Fruit fly (Drosophila melanogaster): ENCODE measurements around the gene CG42831.

The CG42831 gene

DNA sequence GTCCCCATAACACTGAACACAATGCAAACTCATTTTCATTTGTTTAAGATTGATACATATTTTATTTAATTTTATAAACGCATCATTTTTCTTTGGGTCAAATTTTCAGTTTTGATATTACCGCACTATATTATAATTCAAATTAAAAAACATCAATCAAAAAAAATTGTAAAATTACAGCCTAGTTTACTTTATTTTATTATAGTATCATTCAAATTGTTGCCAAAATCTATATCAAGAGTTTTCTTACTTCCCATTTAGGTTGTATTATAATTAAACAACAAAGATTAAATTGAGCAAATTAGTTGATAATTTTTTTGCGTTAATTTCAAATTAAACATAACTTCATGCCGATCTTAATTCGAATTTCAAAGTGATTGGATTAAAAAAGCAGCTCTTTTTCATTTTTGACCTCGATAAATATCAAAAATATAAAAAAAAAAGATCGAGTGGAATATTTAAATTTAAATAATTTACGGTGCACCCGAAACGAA lies 37.3 kb downstream of the CG42831 start (continued):
- TF ChIP-seq dsx (GFP tag; optimal IDR thresholded peaks at IDR 0.05; ENCODE audit: poor library complexity, severe bottlenecking) = peak; percentile 24
- no peak for TF ChIP-seq eg (GFP tag; IDR thresholded peaks at IDR 0.05)
- TF ChIP-seq CG11294 (GFP tag; IDR thresholded peaks at IDR 0.05) = no peak
- peak in 1 of 2 experiments; percentile 59 for TF ChIP-seq ss (GFP tag; optimal IDR thresholded peaks at IDR 0.05)
- TF ChIP-seq CG34406 (GFP tag; optimal IDR thresholded peaks at IDR 0.05) = peak; percentile 88
- no peak for TF ChIP-seq Eip93F (GFP tag; optimal IDR thresholded peaks at IDR 0.05)
- peak; percentile 52 for TF ChIP-seq CG6792 (GFP tag; optimal IDR thresholded peaks at IDR 0.05)
- no peak; the same call in 1 of the 3 replicates for TF ChIP-seq CG6163 (GFP tag; IDR thresholded peaks at IDR 0.05)
- TF ChIP-seq CG8632 (GFP tag; optimal IDR thresholded peaks at IDR 0.05) = peak; percentile 79
- TF ChIP-seq CG1621 (tag; optimal IDR thresholded peaks at IDR 0.05) = no peak
- TF ChIP-seq Ets96B (tag; optimal IDR thresholded peaks at IDR 0.05) = peak; percentile 80
- peak; percentile 88 for TF ChIP-seq svp (GFP tag)
- peak; percentile 72 for TF ChIP-seq CG10669 (GFP tag; optimal IDR thresholded peaks at IDR 0.05)
- TF ChIP-seq fd85E (GFP tag; optimal IDR thresholded peaks at IDR 0.05) = no peak
- no peak for TF ChIP-seq Lpt (GFP tag; optimal IDR thresholded peaks at IDR 0.05)
- TF ChIP-seq Hr4 (GFP tag; optimal IDR thresholded peaks at IDR 0.05) = peak; percentile 72
- peak; percentile 42 for TF ChIP-seq Ets21C (GFP tag; optimal IDR thresholded peaks at IDR 0.05)
- TF ChIP-seq CG3919 (GFP tag; optimal IDR thresholded peaks at IDR 0.05) = peak; percentile 72
- peak; percentile 87 for TF ChIP-seq CG32006 (GFP tag; optimal IDR thresholded peaks at IDR 0.05)

dm6 chr3L:10852347-10853130 lies 37.9 kb downstream of the CG42831 start:
- TF ChIP-seq CG6854 (GFP tag; optimal IDR thresholded peaks at IDR 0.05) = peak; percentile 97
- peak; percentile 99 for TF ChIP-seq CG6808 (GFP tag; optimal IDR thresholded peaks at IDR 0.05)
- TF ChIP-seq Smox (GFP tag; optimal IDR thresholded peaks at IDR 0.05) = peak; percentile 65
- peak; percentile 86 for TF ChIP-seq dac (GFP tag; optimal IDR thresholded peaks at IDR 0.05)
- peak; percentile 36 for TF ChIP-seq cyc (GFP tag; optimal IDR thresholded peaks at IDR 0.05)
- peak; percentile 43 for TF ChIP-seq CG4318 (GFP tag; optimal IDR thresholded peaks at IDR 0.05)
- peak; percentile 84 for TF ChIP-seq Gug (GFP tag; IDR thresholded peaks at IDR 0.05)
- TF ChIP-seq CG8632 (GFP tag; optimal IDR thresholded peaks at IDR 0.05) = peak; percentile 77
- TF ChIP-seq Hr38 (GFP tag; optimal IDR thresholded peaks at IDR 0.05) = no peak
- peak; percentile 85 for TF ChIP-seq Sox102F (GFP tag; optimal IDR thresholded peaks at IDR 0.05)
- peak; percentile 93 for TF ChIP-seq Eip78C (GFP tag)
- TF ChIP-seq Sox15 (GFP tag; optimal IDR thresholded peaks at IDR 0.05) = no peak
- TF ChIP-seq CG16779 (tag; optimal IDR thresholded peaks at IDR 0.05) = peak; percentile 98
- peak; percentile 77 for TF ChIP-seq OdsH (GFP tag; optimal IDR thresholded peaks at IDR 0.05)
- peak; percentile 74 for TF ChIP-seq CG3032 (tag; optimal IDR thresholded peaks at IDR 0.05)
- TF ChIP-seq CG8319 (GFP tag; optimal IDR thresholded peaks at IDR 0.05) = peak; percentile 71
- peak; percentile 65 for TF ChIP-seq CG11294 (GFP tag; IDR thresholded peaks at IDR 0.05)
- TF ChIP-seq esn (GFP tag; optimal IDR thresholded peaks at IDR 0.05) = peak; percentile 75
- peak; percentile 80 for TF ChIP-seq dsx (GFP tag; optimal IDR thresholded peaks at IDR 0.05; ENCODE audit: poor library complexity, severe bottlenecking)
- peak; percentile 83 for TF ChIP-seq Ets96B (tag; optimal IDR thresholded peaks at IDR 0.05)
- peak; percentile 85 for TF ChIP-seq CG34406 (GFP tag; optimal IDR thresholded peaks at IDR 0.05)
- TF ChIP-seq CG15336 (GFP tag; IDR thresholded peaks at IDR 0.05) = peak; percentile 91
- TF ChIP-seq CG32006 (GFP tag; optimal IDR thresholded peaks at IDR 0.05) = peak; percentile 82
- peak; percentile 76 for TF ChIP-seq Blimp-1 (GFP tag; optimal IDR thresholded peaks at IDR 0.05)
- TF ChIP-seq Met (GFP tag; optimal IDR thresholded peaks at IDR 0.05) = peak; percentile 78
- peak; percentile 74 for TF ChIP-seq CG11762 (GFP tag; optimal IDR thresholded peaks at IDR 0.05; ENCODE audit: insufficient read depth)
- TF ChIP-seq CG10669 (GFP tag; optimal IDR thresholded peaks at IDR 0.05) = peak; percentile 88
- TF ChIP-seq CG1621 (tag; optimal IDR thresholded peaks at IDR 0.05) = peak; percentile 88
- TF ChIP-seq ss (GFP tag; optimal IDR thresholded peaks at IDR 0.05) = peak; percentile 99
- TF ChIP-seq CG6276 (GFP tag; optimal IDR thresholded peaks at IDR 0.05) = peak; percentile 98
- TF ChIP-seq Hr39 (GFP tag; optimal IDR thresholded peaks at IDR 0.05) = peak; percentile 60
- TF ChIP-seq CG9139 (GFP tag; optimal IDR thresholded peaks at IDR 0.05) = peak; percentile 99
- TF ChIP-seq salr (GFP tag; optimal IDR thresholded peaks at IDR 0.05) = peak; percentile 69 to 94
- TF ChIP-seq eg (GFP tag; IDR thresholded peaks at IDR 0.05) = peak; percentile 97
- peak; percentile 78 for TF ChIP-seq CG6792 (GFP tag; optimal IDR thresholded peaks at IDR 0.05)
- TF ChIP-seq pdm3 (GFP tag; optimal IDR thresholded peaks at IDR 0.05) = peak; percentile 84
- peak; percentile 12 for TF ChIP-seq CG11902 (GFP tag; optimal IDR thresholded peaks at IDR 0.05)
- peak; percentile 97 for TF ChIP-seq spab (GFP tag; optimal IDR thresholded peaks at IDR 0.05)
- peak; percentile 70 for TF ChIP-seq Eip93F (GFP tag; optimal IDR thresholded peaks at IDR 0.05)

All from whole organism, prepupa.